Worm (Caenorhabditis elegans) whole organism, mixed stage, embryonic: Measurements from ENCODE around the gene F23B12.7.

ENCODE experiments used
- bed-3 ChIP-seq: fragments of 200-800 bp; sonication (Bioruptor generic); optimal IDR thresholded peaks from 3 replicates; lab custom pipeline; 2018; ENCODE audit warnings: mild to moderate bottlenecking, missing genetic modification characterization, moderate library complexity, missing compliant biosample characterization
- ceh-43 ChIP-seq: fragments of 200-800 bp; sonication (Bioruptor generic); optimal IDR thresholded peaks from 2 replicates; lab custom pipeline; 2018; ENCODE audit warnings: mild to moderate bottlenecking, missing genetic modification characterization, moderate library complexity, missing compliant biosample characterization
- lsy-2 ChIP-seq: fragments of 150-350 bp; optimal IDR thresholded peaks from 2 replicates; lab custom pipeline; 2014; ENCODE audit warnings: missing biosample characterization, missing genetic modification characterization
- mep-1 ChIP-seq: fragments of 150-350 bp; optimal IDR thresholded peaks from 2 replicates; lab custom pipeline; 2017; ENCODE audit warnings: missing biosample characterization, missing genetic modification reagents, missing genetic modification characterization, inconsistent platforms
- mls-2 ChIP-seq: sonication (generic microtip); optimal IDR thresholded peaks from 2 replicates; lab custom pipeline; 2016; ENCODE audit warnings: mild to moderate bottlenecking, missing genetic modification characterization, moderate library complexity, missing compliant biosample characterization
- nhr-12 ChIP-seq: fragments of 150-350 bp; optimal IDR thresholded peaks from 2 replicates; lab custom pipeline; 2014; ENCODE audit warnings: missing biosample characterization, missing genetic modification characterization
- nhr-2 ChIP-seq: fragments of 150-350 bp; optimal IDR thresholded peaks from 2 replicates; lab custom pipeline; 2014; ENCODE audit warnings: missing biosample characterization, missing genetic modification characterization
- nhr-237 ChIP-seq: fragments of 150-350 bp; optimal IDR thresholded peaks from 2 replicates; lab custom pipeline; 2014; ENCODE audit warnings: missing biosample characterization, missing genetic modification characterization
- unc-39 ChIP-seq: fragments of 150-350 bp; optimal IDR thresholded peaks from 2 replicates; lab custom pipeline; 2014; ENCODE audit warnings: missing biosample characterization, missing genetic modification characterization
- unc-62 ChIP-seq: fragments of 150-350 bp; optimal IDR thresholded peaks from 2 replicates; lab custom pipeline; 2014; ENCODE audit warnings: missing biosample characterization, missing genetic modification reagents, missing genetic modification characterization
- zip-8 ChIP-seq: fragments of 150-350 bp; optimal IDR thresholded peaks from 2 replicates; lab custom pipeline; 2014; ENCODE audit warnings: missing biosample characterization, missing genetic modification characterization
- ztf-11 ChIP-seq: fragments of 150-350 bp; optimal IDR thresholded peaks from 2 replicates; lab custom pipeline; 2014; ENCODE audit warnings: missing biosample characterization, missing genetic modification characterization

DNA sequence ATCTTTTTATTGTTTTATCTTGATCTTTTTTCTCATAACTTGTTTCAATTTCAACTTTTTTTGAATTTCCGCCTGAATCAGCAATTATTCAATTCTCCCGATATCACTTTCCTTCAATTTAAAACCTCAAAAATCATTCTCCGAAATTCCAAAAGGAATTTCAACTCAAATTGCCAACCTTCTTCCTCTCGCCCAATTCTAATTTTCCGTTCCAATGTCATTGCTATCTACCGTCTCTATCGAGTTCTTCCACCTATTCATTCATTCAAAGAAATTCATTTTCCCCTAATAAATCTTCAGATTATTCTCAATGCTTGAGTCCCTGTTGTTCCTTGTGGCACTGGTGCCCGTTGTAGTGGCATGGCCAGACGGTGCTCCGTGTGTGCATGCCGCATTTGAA, 8.7 kb upstream of the F23B12.7 start, which contains the start of gene F23B12.4:
- TF ChIP-seq nhr-12 (no peak), unc-62 (GFP tag; lab: Kevin White, UChicago) (no peak), nhr-237 (tag; lab: Kevin White, UChicago) (no peak), ceh-43 (no peak), lsy-2 (tag; lab: Kevin White, UChicago) (no peak), ztf-11 (tag; lab: Kevin White, UChicago) (no peak), bed-3 (GFP tag; lab: Kevin White, UChicago) (no peak), zip-8 (tag; lab: Kevin White, UChicago) (no peak), unc-39 (tag; lab: Kevin White, UChicago) (no peak), mls-2 (no peak), mep-1 (tag; lab: Kevin White, UChicago) (no peak), nhr-2 (no peak)
